Worm (Caenorhabditis elegans): ENCODE results near the gene Y17G9B.11.

DNA sequence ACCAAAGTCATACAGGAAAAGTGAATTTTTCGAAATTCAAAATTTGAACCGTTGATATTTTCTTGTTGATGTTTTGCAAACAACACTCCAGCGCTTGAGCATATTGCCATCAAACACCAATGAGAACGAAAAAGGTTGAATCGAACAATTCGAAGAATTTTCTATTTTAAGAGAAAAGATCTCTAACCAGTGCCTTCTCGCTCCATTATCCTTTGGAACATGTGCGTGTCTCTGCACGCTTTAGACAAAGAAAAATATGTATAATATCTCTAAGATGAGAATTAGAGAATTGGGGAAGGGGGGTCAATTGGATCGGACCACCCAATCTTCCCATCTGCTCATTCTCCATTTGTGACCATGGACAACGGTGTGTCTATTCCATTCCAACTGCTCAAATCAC lies 7.4 kb downstream of the Y17G9B.11 start, which contains the start of gene Y17G9B.2:
- no peak for TF ChIP-seq lin-39 (tag; optimal IDR thresholded peaks at IDR 0.05)
- TF ChIP-seq lsy-2 (tag; optimal IDR thresholded peaks at IDR 0.05) = no peak
- TF ChIP-seq unc-62 (GFP tag; optimal IDR thresholded peaks at IDR 0.05) = no peak
- TF ChIP-seq aly-2 (tag; optimal IDR thresholded peaks at IDR 0.05) = no peak
